Fruit fly (Drosophila melanogaster) whole organism, adult: ENCODE measurements around the gene CG14569.

Experiments
- CG11617 ChIP-seq: fragments of 200-800 bp; sonication (Bioruptor generic); optimal IDR thresholded peaks from 2 replicates; lab custom pipeline; 2017; ENCODE audit warnings: mild to moderate bottlenecking, missing biosample characterization, missing genetic modification reagents, missing genetic modification characterization
- CG14711 ChIP-seq: fragments of 200-800 bp; sonication (Bioruptor generic); optimal IDR thresholded peaks from 2 replicates; lab custom pipeline; 2018; ENCODE audit warnings: missing biosample characterization, mild to moderate bottlenecking, missing genetic modification characterization, moderate library complexity
- CG5204 ChIP-seq: fragments of 200-800 bp; sonication (Bioruptor generic); optimal IDR thresholded peaks from 2 replicates; lab custom pipeline; 2016; ENCODE audit warnings: missing biosample characterization, missing genetic modification characterization
- CG7101 ChIP-seq: fragments of 200-800 bp; sonication (Bioruptor generic); optimal IDR thresholded peaks from 2 replicates; lab custom pipeline; 2018; ENCODE audit warnings: missing biosample characterization, mild to moderate bottlenecking, missing genetic modification characterization, moderate library complexity
- Crg-1 ChIP-seq: fragments of 200-800 bp; sonication (Bioruptor generic); optimal IDR thresholded peaks from 2 replicates; lab custom pipeline; 2016; ENCODE audit warnings: missing biosample characterization, missing genetic modification characterization
- Hr96 ChIP-seq: fragments of 200-800 bp; sonication (Bioruptor generic); optimal IDR thresholded peaks from 2 replicates; lab custom pipeline; 2016; ENCODE audit warnings: missing biosample characterization, missing genetic modification characterization
- cnc ChIP-seq, 2 experiments: fragments of >200 bp; optimal IDR thresholded peaks; 2 replicates each; lab custom pipeline; 2017
- ovo ChIP-seq: fragments of 200-800 bp; sonication (Bioruptor generic); optimal IDR thresholded peaks from 2 replicates; lab custom pipeline; 2016; ENCODE audit warnings: missing biosample characterization, missing genetic modification characterization

CG14569 gene

DNA sequence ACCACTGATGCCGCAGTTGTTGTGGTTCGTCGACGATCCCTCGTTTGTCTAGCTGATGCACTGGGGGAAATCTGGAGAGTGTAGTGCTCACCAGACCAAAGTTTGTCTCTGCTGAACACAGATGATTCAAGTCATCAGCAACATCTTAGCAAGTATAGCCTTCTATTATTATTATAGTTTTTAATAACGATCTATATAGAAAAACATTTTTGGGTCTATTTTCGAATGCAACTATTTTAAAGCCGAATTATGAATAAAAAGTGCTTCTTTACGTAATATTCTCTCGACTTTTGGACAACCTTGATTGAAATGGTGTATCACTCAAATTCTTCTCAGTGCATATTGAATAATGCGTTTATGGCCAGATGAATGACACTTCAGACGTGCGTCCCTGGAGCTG, 45.6 kb downstream of the CG14569 start:
- no peak for TF ChIP-seq CG7101 (tag; lab: Kevin White, UChicago)
- no peak for TF ChIP-seq Hr96
- no peak for TF ChIP-seq Crg-1 (GFP tag; lab: Kevin White, UChicago)
- TF ChIP-seq cnc (optimal IDR thresholded peaks at IDR 0.05; lab: Kevin White, UChicago) = no peak
- no peak for TF ChIP-seq CG5204 (GFP tag; lab: Kevin White, UChicago)
- no peak for TF ChIP-seq ovo (GFP tag; lab: Kevin White, UChicago)
- no peak for TF ChIP-seq CG14711

DNA sequence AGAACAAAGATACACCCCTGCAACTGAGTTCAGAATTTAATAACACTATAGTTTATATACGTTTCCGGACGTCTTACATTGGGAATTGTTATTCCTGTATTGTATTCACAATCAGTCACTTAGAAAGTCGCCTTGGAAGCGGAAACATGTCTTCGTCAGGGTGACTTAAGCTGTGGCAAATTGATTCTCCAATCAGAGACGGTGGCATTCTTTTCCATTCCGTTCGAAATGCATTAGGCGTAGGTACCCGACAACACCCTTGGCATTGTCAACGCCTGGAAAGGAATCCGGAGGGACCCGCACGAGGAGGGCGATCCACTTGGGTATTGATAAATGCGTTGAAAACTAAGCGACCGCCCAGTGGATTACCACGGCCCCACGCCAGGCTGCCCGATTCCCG, 47.4 kb downstream of the CG14569 start, which contains the start of gene Sfp78E:
Sfp78E (minus strand) TSS at position 101 of the 400 bp plus-strand sequence.
- TF ChIP-seq CG14711 = no peak
- no peak for TF ChIP-seq ovo (GFP tag; lab: Kevin White, UChicago)
- no peak for TF ChIP-seq Crg-1 (GFP tag; lab: Kevin White, UChicago)
- no peak for TF ChIP-seq CG7101 (tag; lab: Kevin White, UChicago)
- no peak for TF ChIP-seq CG11617 (GFP tag; lab: Kevin White, UChicago)
